Fruit fly (Drosophila melanogaster): ENCODE results near the gene CG43321.

Gene CG43321

dm6 chr2L:6968013-6968517 lies 44.0 kb upstream of the CG43321 start:
- no peak for TF ChIP-seq Sox15 (GFP tag; optimal IDR thresholded peaks at IDR 0.05)
- TF ChIP-seq Gug (GFP tag; IDR thresholded peaks at IDR 0.05) = no peak
- peak; percentile 43 for TF ChIP-seq acj6 (GFP tag; optimal IDR thresholded peaks at IDR 0.05)
- TF ChIP-seq Eip93F (GFP tag; optimal IDR thresholded peaks at IDR 0.05) = no peak
- TF ChIP-seq CG7368 (GFP tag; optimal IDR thresholded peaks at IDR 0.05) = no peak
- TF ChIP-seq Hr39 (GFP tag; optimal IDR thresholded peaks at IDR 0.05) = peak; percentile 37
- no peak for TF ChIP-seq CG16779 (tag; optimal IDR thresholded peaks at IDR 0.05)
- no peak for TF ChIP-seq Met (GFP tag; optimal IDR thresholded peaks at IDR 0.05)
- no peak; the same call in 2 of the 3 replicates for TF ChIP-seq CG8119 (GFP tag; IDR thresholded peaks at IDR 0.05)
- TF ChIP-seq salr (GFP tag; optimal IDR thresholded peaks at IDR 0.05) = no peak
- no peak for TF ChIP-seq OdsH (GFP tag; optimal IDR thresholded peaks at IDR 0.05)
- TF ChIP-seq Ets21C (GFP tag; optimal IDR thresholded peaks at IDR 0.05) = peak; percentile 38
- TF ChIP-seq Sox102F (GFP tag; optimal IDR thresholded peaks at IDR 0.05) = no peak
- TF ChIP-seq svp (GFP tag) = peak; percentile 83
- peak; percentile 64 for TF ChIP-seq Sox14 (GFP tag; optimal IDR thresholded peaks at IDR 0.05)
- no peak for TF ChIP-seq CG9139 (GFP tag; optimal IDR thresholded peaks at IDR 0.05)
- no peak for TF ChIP-seq net (GFP tag; optimal IDR thresholded peaks at IDR 0.05)
- TF ChIP-seq fkh (GFP tag; optimal IDR thresholded peaks at IDR 0.05) = peak; percentile 94
- TF ChIP-seq Hr38 (GFP tag; optimal IDR thresholded peaks at IDR 0.05) = no peak
- peak; percentile 42 for TF ChIP-seq CG6854 (GFP tag; optimal IDR thresholded peaks at IDR 0.05)
- peak in 1 of 2 experiments; percentile 49 for TF ChIP-seq ss (GFP tag; optimal IDR thresholded peaks at IDR 0.05)
- TF ChIP-seq topi (GFP tag; optimal IDR thresholded peaks at IDR 0.05) = peak; percentile 69
- TF ChIP-seq CG6808 (GFP tag; optimal IDR thresholded peaks at IDR 0.05) = no peak
- peak; percentile 57 for TF ChIP-seq esn (GFP tag; optimal IDR thresholded peaks at IDR 0.05)
- TF ChIP-seq dac (GFP tag; optimal IDR thresholded peaks at IDR 0.05) = no peak
- TF ChIP-seq vri (GFP tag; optimal IDR thresholded peaks at IDR 0.05) = no peak
- no peak for TF ChIP-seq spab (GFP tag; optimal IDR thresholded peaks at IDR 0.05)
- TF ChIP-seq CG6792 (GFP tag; optimal IDR thresholded peaks at IDR 0.05) = peak; percentile 38
- TF ChIP-seq CG10631 (GFP tag; optimal IDR thresholded peaks at IDR 0.05) = peak; percentile 29
- TF ChIP-seq CG15336 (GFP tag; IDR thresholded peaks at IDR 0.05) = peak; percentile 24; the same call in 1 of the 2 replicates
- no peak for TF ChIP-seq CG3032 (tag; optimal IDR thresholded peaks at IDR 0.05)
- TF ChIP-seq cyc (GFP tag; optimal IDR thresholded peaks at IDR 0.05) = peak; percentile 51
- TF ChIP-seq fd85E (GFP tag; optimal IDR thresholded peaks at IDR 0.05) = no peak
- TF ChIP-seq Ets96B (tag; optimal IDR thresholded peaks at IDR 0.05) = peak; percentile 44
- no peak for TF ChIP-seq CG6276 (GFP tag; optimal IDR thresholded peaks at IDR 0.05)
- no peak for TF ChIP-seq Lpt (GFP tag; optimal IDR thresholded peaks at IDR 0.05)
- no peak for TF ChIP-seq CG8319 (GFP tag; optimal IDR thresholded peaks at IDR 0.05)
- peak; percentile 35 for TF ChIP-seq CG8632 (GFP tag; optimal IDR thresholded peaks at IDR 0.05)
- TF ChIP-seq Smox (GFP tag; optimal IDR thresholded peaks at IDR 0.05) = peak; percentile 55
- TF ChIP-seq CG32006 (GFP tag; optimal IDR thresholded peaks at IDR 0.05) = peak; percentile 21
- TF ChIP-seq CG11294 (GFP tag; IDR thresholded peaks at IDR 0.05) = no peak
- peak; percentile 62 for TF ChIP-seq dsx (GFP tag; optimal IDR thresholded peaks at IDR 0.05; ENCODE audit: poor library complexity, severe bottlenecking)
- TF ChIP-seq CG6163 (GFP tag; IDR thresholded peaks at IDR 0.05) = peak; percentile 51; the same call in 2 of the 3 replicates
- TF ChIP-seq Eip78C (GFP tag) = peak; percentile 86
- no peak for TF ChIP-seq CG11762 (GFP tag; optimal IDR thresholded peaks at IDR 0.05; ENCODE audit: insufficient read depth)
- TF ChIP-seq Blimp-1 (GFP tag; optimal IDR thresholded peaks at IDR 0.05) = no peak
- TF ChIP-seq CG4318 (GFP tag; optimal IDR thresholded peaks at IDR 0.05) = no peak
- TF ChIP-seq Eip75B (GFP tag; optimal IDR thresholded peaks at IDR 0.05) = peak; percentile 37
- TF ChIP-seq eg (GFP tag; IDR thresholded peaks at IDR 0.05) = peak; percentile 56; the same call in 2 of the 3 replicates
- TF ChIP-seq CG34406 (GFP tag; optimal IDR thresholded peaks at IDR 0.05) = peak; percentile 10
- peak; percentile 53 for TF ChIP-seq CG31627 (GFP tag; optimal IDR thresholded peaks at IDR 0.05)
- no peak for TF ChIP-seq fd59A (GFP tag; optimal IDR thresholded peaks at IDR 0.05)
